Fruit fly (Drosophila melanogaster) whole organism, prepupa: ENCODE measurements around the gene CG5541.

ENCODE experiments used
- Blimp-1 ChIP-seq: fragments of 200-800 bp; sonication (Bioruptor generic); optimal IDR thresholded peaks from 3 replicates; lab custom pipeline; 2017; ENCODE audit warnings: missing biosample characterization, missing genetic modification characterization, mild to moderate bottlenecking, moderate library complexity, missing genetic modification reagents
- CG10631 ChIP-seq: fragments of 200-800 bp; sonication (Bioruptor generic); optimal IDR thresholded peaks from 2 replicates; lab custom pipeline; 2016; ENCODE audit warnings: missing biosample characterization, missing genetic modification characterization
- CG10669 ChIP-seq: fragments of 200-800 bp; sonication (Bioruptor generic); optimal IDR thresholded peaks from 3 replicates; lab custom pipeline; 2018; ENCODE audit warnings: missing biosample characterization, mild to moderate bottlenecking, missing genetic modification characterization, moderate library complexity
- CG11902 ChIP-seq: fragments of 200-800 bp; sonication (Bioruptor generic); optimal IDR thresholded peaks from 3 replicates; lab custom pipeline; 2016; ENCODE audit warnings: missing biosample characterization, missing genetic modification characterization
- CG1621 ChIP-seq: fragments of 200-800 bp; sonication (Bioruptor generic); optimal IDR thresholded peaks from 3 replicates; lab custom pipeline; 2018; ENCODE audit warnings: missing biosample characterization, mild to moderate bottlenecking, missing genetic modification characterization
- CG31627 ChIP-seq: fragments of 200-800 bp; sonication (Bioruptor generic); optimal IDR thresholded peaks from 3 replicates; lab custom pipeline; 2016; ENCODE audit warnings: missing biosample characterization, missing genetic modification characterization
- CG32006 ChIP-seq: fragments of 200-800 bp; sonication (Bioruptor generic); optimal IDR thresholded peaks from 3 replicates; lab custom pipeline; 2017; ENCODE audit warnings: missing biosample characterization, mild to moderate bottlenecking, missing genetic modification characterization
- CG4318 ChIP-seq: fragments of 200-800 bp; sonication (Bioruptor generic); optimal IDR thresholded peaks from 3 replicates; lab custom pipeline; 2017; ENCODE audit warnings: missing biosample characterization, mild to moderate bottlenecking, missing genetic modification characterization
- CG6163 ChIP-seq: fragments of 200-800 bp; sonication (Bioruptor generic); IDR thresholded peaks from 3 replicates; pipeline ENCODE4 v1.3.6; 2022; ENCODE audit warnings: missing biosample characterization, missing genetic modification characterization
- CG6276 ChIP-seq: fragments of 200-800 bp; sonication (Bioruptor generic); optimal IDR thresholded peaks from 2 replicates; lab custom pipeline; 2017; ENCODE audit warnings: missing biosample characterization, mild to moderate bottlenecking, missing genetic modification characterization
- CG6792 ChIP-seq: fragments of 200-800 bp; sonication (Bioruptor generic); optimal IDR thresholded peaks from 3 replicates; lab custom pipeline; 2016; ENCODE audit warnings: missing biosample characterization, missing genetic modification characterization
- CG7368 ChIP-seq: fragments of 200-800 bp; sonication (Bioruptor generic); optimal IDR thresholded peaks from 3 replicates; lab custom pipeline; 2016; ENCODE audit warnings: missing biosample characterization, missing genetic modification characterization
- CG8119 ChIP-seq: fragments of 200-800 bp; sonication (Bioruptor generic); IDR thresholded peaks from 3 replicates; pipeline ENCODE4 v1.3.6; 2022; ENCODE audit warnings: missing biosample characterization, missing genetic modification characterization
- CG8319 ChIP-seq: fragments of 200-800 bp; sonication (Bioruptor generic); optimal IDR thresholded peaks from 3 replicates; lab custom pipeline; 2016; ENCODE audit warnings: missing biosample characterization, missing genetic modification characterization
- Eip75B ChIP-seq: fragments of 200-800 bp; sonication (Bioruptor generic); optimal IDR thresholded peaks from 3 replicates; lab custom pipeline; 2016; ENCODE audit warnings: missing biosample characterization, missing genetic modification characterization
- Eip78C ChIP-seq: fragments of 200-800 bp; sonication (Bioruptor generic); peaks from one replicate; lab custom pipeline; 2016; ENCODE audit warnings: missing biosample characterization, missing genetic modification characterization
- Eip93F ChIP-seq: fragments of 200-800 bp; sonication (Bioruptor generic); optimal IDR thresholded peaks from 2 replicates; lab custom pipeline; 2016; ENCODE audit warnings: missing biosample characterization, mild to moderate bottlenecking, missing genetic modification characterization
- Ets21C ChIP-seq: fragments of 200-800 bp; sonication (Bioruptor generic); optimal IDR thresholded peaks from 3 replicates; lab custom pipeline; 2016; ENCODE audit warnings: missing biosample characterization, missing genetic modification characterization
- Ets96B ChIP-seq: fragments of 200-800 bp; optimal IDR thresholded peaks from 2 replicates; lab custom pipeline; 2019; ENCODE audit warnings: missing biosample characterization, mild to moderate bottlenecking, missing genetic modification characterization, moderate library complexity
- Hr38 ChIP-seq: sonication (Bioruptor generic); optimal IDR thresholded peaks from 2 replicates; lab custom pipeline; 2016; ENCODE audit warnings: missing biosample characterization, missing genetic modification characterization
- Hr39 ChIP-seq: fragments of 200-800 bp; sonication (Bioruptor generic); optimal IDR thresholded peaks from 2 replicates; lab custom pipeline; 2016; ENCODE audit warnings: missing biosample characterization, missing genetic modification characterization
- Hr4 ChIP-seq: fragments of 200-800 bp; sonication (Bioruptor generic); optimal IDR thresholded peaks from 3 replicates; lab custom pipeline; 2016; ENCODE audit warnings: missing biosample characterization, missing genetic modification characterization
- OdsH ChIP-seq: fragments of 200-800 bp; sonication (Bioruptor generic); optimal IDR thresholded peaks from 3 replicates; lab custom pipeline; 2016; ENCODE audit warnings: missing biosample characterization, missing genetic modification characterization
- Smox ChIP-seq: fragments of 200-800 bp; sonication (Bioruptor generic); optimal IDR thresholded peaks from 3 replicates; lab custom pipeline; 2016; ENCODE audit warnings: missing biosample characterization, missing genetic modification characterization
- Sox14 ChIP-seq: fragments of 200-800 bp; sonication (Bioruptor generic); optimal IDR thresholded peaks from 3 replicates; lab custom pipeline; 2016; ENCODE audit warnings: missing biosample characterization, missing genetic modification characterization
- Sox15 ChIP-seq: fragments of 200-800 bp; sonication (Bioruptor generic); optimal IDR thresholded peaks from 3 replicates; lab custom pipeline; 2016; ENCODE audit warnings: missing biosample characterization, missing genetic modification characterization
- cyc ChIP-seq: fragments of 200-800 bp; sonication (Bioruptor generic); optimal IDR thresholded peaks from 3 replicates; lab custom pipeline; 2016; ENCODE audit warnings: missing biosample characterization, missing genetic modification characterization
- dsx ChIP-seq: fragments of 200-800 bp; optimal IDR thresholded peaks from 3 replicates; lab custom pipeline; 2019; ENCODE audit warnings: missing biosample characterization, mild to moderate bottlenecking, missing genetic modification characterization, moderate library complexity; ENCODE audit not compliant: poor library complexity, severe bottlenecking
- esn ChIP-seq: fragments of 200-800 bp; sonication (Bioruptor generic); optimal IDR thresholded peaks from 2 replicates; lab custom pipeline; 2016; ENCODE audit warnings: missing biosample characterization, mild to moderate bottlenecking, missing genetic modification characterization, moderate library complexity
- fd59A ChIP-seq: fragments of 200-800 bp; sonication (Bioruptor generic); optimal IDR thresholded peaks from 2 replicates; lab custom pipeline; 2017; ENCODE audit warnings: missing biosample characterization, mild to moderate bottlenecking, missing genetic modification characterization, missing genetic modification reagents
- fkh ChIP-seq: fragments of 200-800 bp; sonication (Bioruptor generic); optimal IDR thresholded peaks from 3 replicates; lab custom pipeline; 2017; ENCODE audit warnings: missing biosample characterization, mild to moderate bottlenecking, missing genetic modification characterization, moderate library complexity
- salr ChIP-seq, 2 experiments: fragments of 200-800 bp; sonication (Bioruptor generic); optimal IDR thresholded peaks; 3 replicates each; lab custom pipeline; 2016 to 2018; ENCODE audit warnings: missing biosample characterization in 2 of 2, missing genetic modification characterization in 2 of 2, mild to moderate bottlenecking in 1 of 2
- spab ChIP-seq: fragments of 200-800 bp; sonication (Bioruptor generic); optimal IDR thresholded peaks from 2 replicates; lab custom pipeline; 2017; ENCODE audit warnings: missing biosample characterization, mild to moderate bottlenecking, missing genetic modification characterization, missing genetic modification reagents
- svp ChIP-seq: fragments of 200-800 bp; sonication (Bioruptor generic); peaks from one replicate; lab custom pipeline; 2016; ENCODE audit warnings: missing biosample characterization, missing genetic modification characterization
- topi ChIP-seq: fragments of 200-800 bp; sonication (Bioruptor generic); optimal IDR thresholded peaks from 3 replicates; lab custom pipeline; 2016; ENCODE audit warnings: missing biosample characterization, missing genetic modification characterization

The CG5541 gene

dm6 chrX:15090371-15090770 is 46.4 kb downstream of the CG5541 start (continued):
- TF ChIP-seq CG6163 (GFP tag; lab: Robert Waterston, UW), result no peak
- TF ChIP-seq topi (GFP tag; lab: Kevin White, UChicago), result peak; percentile 10
- no peak for TF ChIP-seq Eip93F (GFP tag; lab: Kevin White, UChicago)
- TF ChIP-seq CG6276 (GFP tag; lab: Kevin White, UChicago), result no peak
- TF ChIP-seq spab, result no peak
- TF ChIP-seq dsx, result no peak
- no peak for TF ChIP-seq CG8119 (GFP tag; lab: Robert Waterston, UW)
- TF ChIP-seq CG6792, result no peak
- no peak for TF ChIP-seq CG10631 (GFP tag; lab: Kevin White, UChicago)
- TF ChIP-seq Smox (GFP tag; lab: Kevin White, UChicago), result no peak
- peak; percentile 13 for TF ChIP-seq CG31627 (GFP tag; lab: Kevin White, UChicago)
- no peak for TF ChIP-seq fkh (GFP tag; lab: Kevin White, UChicago)
- TF ChIP-seq CG10669 (GFP tag; lab: Kevin White, UChicago), result peak; percentile 14
- no peak for TF ChIP-seq Hr38
- TF ChIP-seq Blimp-1 (GFP tag; lab: Kevin White, UChicago), result no peak
- TF ChIP-seq fd59A (GFP tag; lab: Kevin White, UChicago), result no peak
- TF ChIP-seq Ets96B (tag; lab: Kevin White, UChicago), result no peak
- TF ChIP-seq Hr39 (GFP tag; lab: Kevin White, UChicago), result peak; percentile 7
- TF ChIP-seq CG7368 (GFP tag; lab: Kevin White, UChicago), result no peak
- no peak for TF ChIP-seq Sox15
- TF ChIP-seq cyc (GFP tag; lab: Kevin White, UChicago), result no peak
- TF ChIP-seq OdsH (GFP tag; lab: Kevin White, UChicago), result no peak
- no peak for TF ChIP-seq CG11902
- no peak for TF ChIP-seq CG1621 (tag; lab: Kevin White, UChicago)

DNA sequence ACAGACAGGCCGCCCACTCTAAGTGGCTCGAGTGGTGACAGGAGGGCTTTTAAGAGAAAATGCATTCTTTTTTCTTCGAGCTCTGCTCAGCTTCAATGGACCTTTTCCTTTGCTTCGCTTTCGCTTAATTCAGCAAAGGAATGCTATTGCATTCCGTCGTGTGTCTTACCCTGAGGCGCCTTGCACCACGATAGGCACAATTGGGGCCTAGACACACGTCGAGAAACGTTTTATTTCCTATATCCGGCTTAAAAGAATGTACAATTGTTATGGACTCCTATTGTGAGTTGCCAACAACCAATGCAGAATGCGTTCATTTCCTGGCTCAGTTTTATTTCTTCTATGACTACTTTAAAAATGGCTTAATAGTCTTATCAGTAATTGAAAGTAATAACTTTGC is 47.2 kb downstream of the CG5541 start:
- TF ChIP-seq Hr38 (no peak), CG4318 (GFP tag; lab: Kevin White, UChicago) (no peak), Hr4 (no peak), Eip78C (GFP tag; lab: Kevin White, UChicago) (no peak), Blimp-1 (GFP tag; lab: Kevin White, UChicago) (no peak), Eip75B (GFP tag; lab: Kevin White, UChicago) (no peak), CG8119 (GFP tag; lab: Robert Waterston, UW) (no peak), Ets21C (GFP tag; lab: Kevin White, UChicago) (no peak), spab (no peak), Sox15 (no peak), topi (GFP tag; lab: Kevin White, UChicago) (no peak), CG10631 (GFP tag; lab: Kevin White, UChicago) (no peak), svp (GFP tag; lab: Kevin White, UChicago) (no peak), salr (GFP tag; optimal IDR thresholded peaks at IDR 0.05; lab: Kevin White, UChicago) (no peak), esn (GFP tag; lab: Kevin White, UChicago) (no peak), cyc (GFP tag; lab: Kevin White, UChicago) (no peak), Sox14 (no peak), fkh (GFP tag; lab: Kevin White, UChicago) (no peak)

DNA sequence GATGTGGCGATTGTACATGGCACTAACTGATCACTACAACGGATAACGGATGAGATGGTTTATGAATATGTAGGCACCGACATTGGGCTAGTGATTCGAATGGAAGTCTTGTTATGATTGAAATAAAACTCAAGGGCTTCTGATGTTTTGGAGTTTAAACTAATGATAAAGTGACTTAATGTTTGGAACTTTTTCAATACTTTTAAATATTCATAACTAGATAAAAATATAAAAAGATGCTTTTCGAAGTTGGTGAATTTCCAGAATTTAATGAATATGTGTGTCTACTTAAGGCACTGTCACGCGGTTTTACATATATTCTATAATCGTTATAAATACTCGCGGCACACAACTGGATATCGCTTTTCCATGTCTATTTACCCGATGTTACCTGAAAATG is 52.0 kb downstream of the CG5541 start, which contains the start of gene CG9072:
CG9072 (minus strand) TSS at position 101 of the 400 bp plus-strand sequence.
- no peak for TF ChIP-seq CG32006
- TF ChIP-seq CG4318 (GFP tag; lab: Kevin White, UChicago), result no peak
- TF ChIP-seq CG11902, result no peak
- TF ChIP-seq CG8319, result no peak
